Worm (Caenorhabditis elegans): ENCODE results near the gene str-185.
A peak's percentile ranks its signal among the peaks of the same experiment; 100 is the strongest.

The str-185 gene

DNA sequence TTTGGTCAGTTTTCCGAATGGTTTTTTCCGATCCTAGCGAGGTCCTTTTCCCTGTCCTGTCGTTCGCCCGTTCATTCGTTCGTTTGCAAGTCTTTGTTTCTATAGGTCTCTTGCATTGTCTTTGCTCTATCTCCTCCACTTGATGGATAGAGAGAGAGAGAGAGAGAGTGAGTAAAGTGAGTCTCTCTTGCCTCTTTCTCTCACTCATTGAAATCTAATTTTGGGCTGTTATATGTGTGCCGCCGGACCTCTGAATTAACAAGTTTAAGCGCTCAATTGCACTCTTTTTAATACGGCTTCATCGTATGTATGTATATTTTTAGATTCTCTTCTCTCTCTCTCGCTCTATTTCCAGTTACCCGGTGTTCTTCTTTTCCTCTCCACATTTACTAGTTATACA lies 25.9 kb downstream of the str-185 start:
- TF ChIP-seq ces-1 (GFP tag; optimal IDR thresholded peaks at IDR 0.05) (peak; percentile 99), nhr-2 (tag; optimal IDR thresholded peaks at IDR 0.05) (no peak), flh-1 (GFP tag; optimal IDR thresholded peaks at IDR 0.05) (no peak), lin-32 (GFP tag; optimal IDR thresholded peaks at IDR 0.05) (no peak)

DNA sequence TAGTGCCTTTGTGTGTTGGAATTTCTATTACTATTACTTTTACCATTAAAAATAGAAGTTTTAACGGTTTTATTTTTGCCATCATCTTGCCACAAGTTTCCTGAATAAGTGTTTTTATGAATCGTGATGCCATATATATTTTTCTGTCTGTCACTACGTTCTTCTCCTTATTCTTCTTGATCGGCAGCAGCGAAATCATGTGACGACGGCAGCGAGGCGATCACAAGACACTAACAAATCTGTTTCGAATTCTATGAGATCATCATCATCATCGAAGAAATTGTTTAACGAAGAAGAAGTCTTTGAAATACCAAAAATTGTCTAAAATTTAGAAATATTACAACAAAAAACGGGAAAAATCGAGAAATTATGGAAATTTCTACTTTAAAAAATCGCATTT lies 27.4 kb downstream of the str-185 start:
- TF ChIP-seq bed-3 (GFP tag; optimal IDR thresholded peaks at IDR 0.05) (no peak), lsy-2 (tag; optimal IDR thresholded peaks at IDR 0.05) (no peak), elt-3 (tag; optimal IDR thresholded peaks at IDR 0.05) (no peak), cnd-1 (tag; optimal IDR thresholded peaks at IDR 0.05) (no peak), sptf-1 (tag; optimal IDR thresholded peaks at IDR 0.05) (no peak), M03D4.4 (tag; optimal IDR thresholded peaks at IDR 0.05) (no peak), drap-1 (GFP tag; optimal IDR thresholded peaks at IDR 0.05) (no peak), nhr-12 (tag; optimal IDR thresholded peaks at IDR 0.05) (no peak), unc-120 (tag; optimal IDR thresholded peaks at IDR 0.05; ENCODE audit: poor library complexity, severe bottlenecking) (no peak), lin-13 (tag; optimal IDR thresholded peaks at IDR 0.05) (no peak), nhr-237 (tag; optimal IDR thresholded peaks at IDR 0.05) (no peak), ceh-43 (GFP tag; optimal IDR thresholded peaks at IDR 0.05) (no peak), mls-2 (tag; optimal IDR thresholded peaks at IDR 0.05) (no peak), nhr-76 (tag; optimal IDR thresholded peaks at IDR 0.05) (no peak), ceh-83 (GFP tag; optimal IDR thresholded peaks at IDR 0.05) (no peak), ces-1 (GFP tag; optimal IDR thresholded peaks at IDR 0.05) (no peak), nhr-28 (tag; optimal IDR thresholded peaks at IDR 0.05) (no peak), sem-2 (GFP tag; optimal IDR thresholded peaks at IDR 0.05) (no peak)

DNA sequence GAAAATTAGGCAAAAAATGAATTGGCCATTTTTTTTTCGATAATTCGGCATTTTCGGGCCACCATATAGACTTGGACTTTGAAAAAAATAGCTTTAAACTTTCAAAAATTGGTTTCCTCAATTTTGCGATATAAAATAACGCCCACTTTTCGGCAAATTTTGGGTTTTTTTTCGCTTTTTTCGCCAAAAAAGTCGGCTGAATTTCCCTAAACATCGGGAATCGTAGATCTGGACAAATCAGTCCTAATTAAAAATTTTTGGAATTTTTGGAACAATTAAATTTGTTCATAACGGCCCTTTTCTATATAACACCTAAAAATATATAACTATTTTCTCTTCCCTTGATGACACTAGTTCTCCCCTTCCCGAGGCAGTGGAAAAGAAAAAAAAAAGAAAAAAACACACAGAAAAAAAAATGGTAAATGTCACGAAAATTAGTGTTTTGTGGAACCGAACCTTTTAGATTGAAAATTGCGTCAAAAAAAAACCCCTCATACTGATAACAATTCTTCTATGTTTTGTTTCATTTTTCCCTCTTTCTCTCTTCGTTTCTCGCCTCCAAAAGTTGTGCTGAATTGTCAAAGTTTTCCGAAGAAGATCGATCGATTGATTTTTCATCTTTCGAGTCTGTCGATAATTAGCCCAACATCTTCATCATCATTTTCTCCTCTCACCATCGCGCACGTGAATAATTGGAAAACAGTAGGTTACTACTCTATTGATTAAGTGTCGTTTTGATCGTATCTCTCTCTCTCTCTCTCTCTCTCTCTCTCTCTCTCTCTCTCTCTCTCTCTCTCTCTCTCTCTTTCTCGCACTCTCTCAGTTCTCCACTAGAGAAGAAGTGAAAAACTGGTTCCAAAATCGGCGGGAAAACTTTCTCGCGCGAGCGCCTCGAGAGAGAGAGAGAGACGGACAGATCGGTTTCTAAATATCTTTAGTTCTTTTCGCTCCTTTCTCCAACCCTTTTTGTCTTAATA lies 29.2 kb downstream of the str-185 start, which contains the start of gene Y24D9A.6:
TSS of gene Y24D9A.6 (minus strand) at position 51 of the 977 bp plus-strand sequence.
- TF ChIP-seq sptf-1 (tag; optimal IDR thresholded peaks at IDR 0.05) (no peak), ceh-39 (tag; optimal IDR thresholded peaks at IDR 0.05) (no peak), ceh-43 (GFP tag; optimal IDR thresholded peaks at IDR 0.05) (no peak), M03D4.4 (tag; optimal IDR thresholded peaks at IDR 0.05) (no peak), nhr-12 (tag; optimal IDR thresholded peaks at IDR 0.05) (no peak), nhr-76 (tag; optimal IDR thresholded peaks at IDR 0.05) (no peak), zip-8 (tag; optimal IDR thresholded peaks at IDR 0.05) (no peak), mab-5 (tag; optimal IDR thresholded peaks at IDR 0.05) (no peak), unc-62 (GFP tag; optimal IDR thresholded peaks at IDR 0.05) (peak; percentile 23), blmp-1 (tag; optimal IDR thresholded peaks at IDR 0.05) (peak; percentile 66), sem-2 (GFP tag; optimal IDR thresholded peaks at IDR 0.05) (no peak), nhr-2 (tag; optimal IDR thresholded peaks at IDR 0.05) (no peak), snpc-4 (tag; optimal IDR thresholded peaks at IDR 0.05) (no peak), cnd-1 (tag; optimal IDR thresholded peaks at IDR 0.05) (no peak), mls-2 (tag; optimal IDR thresholded peaks at IDR 0.05) (no peak), elt-1 (tag; optimal IDR thresholded peaks at IDR 0.05; ENCODE audit: borderline replicate concordance, insufficient read depth) (peak; percentile 53), elt-3 (tag; optimal IDR thresholded peaks at IDR 0.05) (no peak), lsy-2 (tag; optimal IDR thresholded peaks at IDR 0.05) (no peak), nhr-237 (tag; optimal IDR thresholded peaks at IDR 0.05) (peak; percentile 54), nhr-28 (tag; optimal IDR thresholded peaks at IDR 0.05) (no peak), ham-2 (GFP tag; optimal IDR thresholded peaks at IDR 0.05) (no peak), ztf-11 (tag; optimal IDR thresholded peaks at IDR 0.05) (no peak)

DNA sequence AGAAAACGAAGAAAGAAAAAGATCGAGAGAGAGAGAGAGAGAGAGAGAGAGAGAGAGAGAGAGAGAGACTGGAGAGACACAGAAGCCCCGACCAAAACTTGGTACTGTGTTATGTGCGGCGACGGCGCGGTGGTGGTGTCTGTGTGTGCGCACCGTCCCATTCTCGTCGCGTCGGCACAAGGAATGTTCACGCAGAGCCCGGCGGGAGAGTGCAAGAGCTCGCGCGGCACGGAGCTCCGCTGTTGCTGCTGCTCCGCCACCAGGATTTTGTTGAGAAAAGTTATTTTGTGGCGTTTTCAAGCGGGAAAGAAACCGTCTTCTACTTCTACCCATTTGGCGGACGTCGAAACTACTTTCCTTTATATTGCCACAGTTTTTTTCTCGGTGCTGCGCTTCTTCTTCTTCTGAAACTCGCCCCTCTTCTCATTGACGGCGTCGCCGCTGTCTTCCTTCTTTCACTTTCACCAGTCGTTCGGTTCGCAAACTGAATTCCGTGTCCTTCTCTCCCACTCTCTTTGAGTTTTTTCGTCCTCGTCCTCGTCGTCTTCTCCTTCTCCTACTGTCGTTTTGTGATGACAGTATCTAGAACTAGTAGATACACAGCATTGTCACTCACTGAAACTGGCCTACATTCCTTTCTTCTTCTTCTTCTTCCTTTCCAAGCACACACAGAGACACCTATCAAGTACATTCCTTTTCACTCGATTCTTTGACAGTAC lies 30.2 kb downstream of the str-185 start:
- TF ChIP-seq M03D4.4 (tag; optimal IDR thresholded peaks at IDR 0.05) (no peak), pha-4 (tag; optimal IDR thresholded peaks at IDR 0.05) (peak; percentile 12), lin-32 (GFP tag; optimal IDR thresholded peaks at IDR 0.05) (no peak)

All from whole organism, mixed stage, embryonic.